Worm (Caenorhabditis elegans) whole organism, L4 larva: ENCODE results near the gene cpf-1.

Source experiments
- R02D3.7 ChIP-seq: fragments of 150-350 bp; sonication (generic microtip); optimal IDR thresholded peaks from 3 replicates; lab custom pipeline; 2014; ENCODE audit warnings: missing biosample characterization, missing genetic modification characterization
- dpl-1 ChIP-seq: fragments of 150-350 bp; optimal IDR thresholded peaks from 2 replicates; lab custom pipeline; 2014; ENCODE audit warnings: missing biosample characterization, missing genetic modification reagents, missing genetic modification characterization
- lin-13 ChIP-seq: fragments of 150-350 bp; optimal IDR thresholded peaks from 2 replicates; lab custom pipeline; 2014; ENCODE audit warnings: missing biosample characterization, missing genetic modification reagents, missing genetic modification characterization
- lin-29 ChIP-seq: fragments of 200-800 bp; sonication (Bioruptor generic); IDR thresholded peaks from 2 replicates; pipeline ENCODE4 v1.3.6; 2022; ENCODE audit warnings: missing genetic modification reagents, missing genetic modification characterization, missing compliant biosample characterization
- nhr-25 ChIP-seq: sonication (generic microtip); optimal IDR thresholded peaks from 2 replicates; lab custom pipeline; 2017; ENCODE audit warnings: missing genetic modification characterization, mild to moderate bottlenecking, missing compliant biosample characterization, antibody characterized with exemption, moderate library complexity, borderline replicate concordance; ENCODE audit not compliant: insufficient read depth
- saeg-2 ChIP-seq: fragments of 200-800 bp; sonication (Bioruptor generic); IDR thresholded peaks from 2 replicates; pipeline ENCODE4 v1.3.6; 2022; ENCODE audit warnings: missing genetic modification reagents, missing genetic modification characterization, missing compliant biosample characterization
- sdz-12 ChIP-seq: fragments of 200-800 bp; sonication (Bioruptor generic); optimal IDR thresholded peaks from 2 replicates; lab custom pipeline; 2018; ENCODE audit warnings: mild to moderate bottlenecking, missing genetic modification characterization, missing compliant biosample characterization
- snpc-4 ChIP-seq: fragments of 150-350 bp; optimal IDR thresholded peaks from 2 replicates; lab custom pipeline; 2014; ENCODE audit warnings: missing biosample characterization, missing genetic modification characterization
- vab-7 ChIP-seq: fragments of 200-800 bp; sonication (Bioruptor generic); IDR thresholded peaks from 2 replicates; pipeline ENCODE4 v1.3.6; 2022; ENCODE audit warnings: missing genetic modification reagents, missing genetic modification characterization, missing compliant biosample characterization
- ztf-11 ChIP-seq: fragments of 150-350 bp; optimal IDR thresholded peaks from 2 replicates; lab custom pipeline; 2014; ENCODE audit warnings: missing biosample characterization, missing genetic modification characterization

ce11 chrII:8630088-8630487, 27.8 kb upstream of the cpf-1 start, which contains the start of gene T22C8.6:
- no peak for TF ChIP-seq lin-29
- no peak for TF ChIP-seq saeg-2 (GFP tag; lab: Robert Waterston, UW)
- no peak for TF ChIP-seq ztf-11 (tag; lab: Kevin White, UChicago)
- TF ChIP-seq nhr-25 (tag; lab: Kevin White, UChicago) = no peak
- no peak for TF ChIP-seq lin-13 (GFP tag; lab: Kevin White, UChicago)
- no peak for TF ChIP-seq sdz-12 (GFP tag; lab: Kevin White, UChicago)
- TF ChIP-seq snpc-4 (tag; lab: Kevin White, UChicago) = no peak
- TF ChIP-seq vab-7 = no peak
- TF ChIP-seq R02D3.7 = no peak
- no peak for TF ChIP-seq dpl-1
